Worm (Caenorhabditis elegans) whole organism, late embryonic: ENCODE results near the gene mltn-8.

Experiments used
- C08G9.2 ChIP-seq: sonication (generic microtip); optimal IDR thresholded peaks from 2 replicates; lab custom pipeline; 2016; ENCODE audit warnings: mild to moderate bottlenecking, missing genetic modification characterization, moderate library complexity, missing compliant biosample characterization
- F13H6.1 ChIP-seq: sonication (generic microtip); optimal IDR thresholded peaks from 2 replicates; lab custom pipeline; 2016; ENCODE audit warnings: missing genetic modification characterization, missing compliant biosample characterization
- K02D7.2 ChIP-seq: sonication (generic microtip); optimal IDR thresholded peaks from 2 replicates; lab custom pipeline; 2017; ENCODE audit warnings: mild to moderate bottlenecking, missing genetic modification characterization, missing compliant biosample characterization
- Y22D7AL.16 ChIP-seq: sonication (generic microtip); optimal IDR thresholded peaks from 2 replicates; lab custom pipeline; 2016; ENCODE audit warnings: missing genetic modification characterization, missing compliant biosample characterization
- ceh-19 ChIP-seq: fragments of 200-800 bp; sonication (Bioruptor generic); optimal IDR thresholded peaks from 2 replicates; lab custom pipeline; 2018; ENCODE audit warnings: mild to moderate bottlenecking, missing genetic modification characterization, missing compliant biosample characterization
- ceh-2 ChIP-seq: sonication (generic microtip); optimal IDR thresholded peaks from 2 replicates; lab custom pipeline; 2016; ENCODE audit warnings: missing genotype, missing genetic modification characterization, missing compliant biosample characterization
- ceh-22 ChIP-seq: sonication (generic microtip); optimal IDR thresholded peaks from 2 replicates; lab custom pipeline; 2017; ENCODE audit warnings: missing biosample characterization, missing genetic modification characterization
- ceh-30 ChIP-seq: fragments of 150-350 bp; optimal IDR thresholded peaks from 2 replicates; lab custom pipeline; 2014; ENCODE audit warnings: missing biosample characterization, missing genetic modification characterization
- ceh-34 ChIP-seq: sonication (generic microtip); optimal IDR thresholded peaks from 2 replicates; lab custom pipeline; 2016; ENCODE audit warnings: mild to moderate bottlenecking, missing genetic modification characterization, missing compliant biosample characterization
- ceh-48 ChIP-seq: sonication (generic microtip); optimal IDR thresholded peaks from 2 replicates; lab custom pipeline; 2016; ENCODE audit warnings: missing genetic modification characterization, inconsistent platforms, missing compliant biosample characterization
- che-1 ChIP-seq: sonication (generic microtip); optimal IDR thresholded peaks from 2 replicates; lab custom pipeline; 2016; ENCODE audit warnings: mild to moderate bottlenecking, missing genetic modification characterization, missing compliant biosample characterization
- elt-2 ChIP-seq: sonication (generic microtip); optimal IDR thresholded peaks from 2 replicates; lab custom pipeline; 2016; ENCODE audit warnings: missing genetic modification reagents, missing genetic modification characterization, missing compliant biosample characterization
- elt-4 ChIP-seq: sonication (generic microtip); optimal IDR thresholded peaks from 2 replicates; lab custom pipeline; 2016; ENCODE audit warnings: missing genetic modification characterization, missing compliant biosample characterization
- fkh-10 ChIP-seq: fragments of 150-350 bp; optimal IDR thresholded peaks from 2 replicates; lab custom pipeline; 2014; ENCODE audit warnings: missing biosample characterization, missing genetic modification reagents, missing genetic modification characterization
- fkh-6 ChIP-seq: sonication (generic microtip); optimal IDR thresholded peaks from 2 replicates; lab custom pipeline; 2016; ENCODE audit warnings: missing genetic modification characterization, missing compliant biosample characterization
- gmeb-2 ChIP-seq: sonication (generic microtip); optimal IDR thresholded peaks from 2 replicates; lab custom pipeline; 2016; ENCODE audit warnings: missing genetic modification characterization, inconsistent platforms, missing compliant biosample characterization
- hlh-13 ChIP-seq: fragments of 200-800 bp; sonication (Bioruptor generic); optimal IDR thresholded peaks from 2 replicates; lab custom pipeline; 2018; ENCODE audit warnings: mild to moderate bottlenecking, missing genetic modification characterization, missing compliant biosample characterization
- hlh-15 ChIP-seq: sonication (generic microtip); optimal IDR thresholded peaks from 2 replicates; lab custom pipeline; 2016; ENCODE audit warnings: missing genetic modification characterization, missing compliant biosample characterization
- hlh-6 ChIP-seq: sonication (generic microtip); optimal IDR thresholded peaks from 2 replicates; lab custom pipeline; 2016; ENCODE audit warnings: missing genotype, missing genetic modification characterization, missing compliant biosample characterization
- hlh-8 ChIP-seq: sonication (generic microtip); optimal IDR thresholded peaks from 2 replicates; lab custom pipeline; 2016; ENCODE audit warnings: missing genotype, missing genetic modification characterization, missing compliant biosample characterization
- lim-6 ChIP-seq: sonication (generic microtip); optimal IDR thresholded peaks from 2 replicates; lab custom pipeline; 2016; ENCODE audit warnings: missing genetic modification characterization, missing compliant biosample characterization
- nfya-1 ChIP-seq: sonication (generic microtip); optimal IDR thresholded peaks from 2 replicates; lab custom pipeline; 2017; ENCODE audit warnings: missing genetic modification characterization, mild to moderate bottlenecking, missing compliant biosample characterization, antibody characterized with exemption, moderate library complexity
- nhr-11 ChIP-seq: fragments of 150-350 bp; optimal IDR thresholded peaks from 2 replicates; lab custom pipeline; 2014; ENCODE audit warnings: missing biosample characterization, missing genetic modification characterization
- nhr-232 ChIP-seq: sonication (generic microtip); optimal IDR thresholded peaks from 2 replicates; lab custom pipeline; 2016; ENCODE audit warnings: missing genetic modification characterization, missing compliant biosample characterization
- pat-9 ChIP-seq: fragments of 200-800 bp; sonication (Bioruptor generic); optimal IDR thresholded peaks from 2 replicates; lab custom pipeline; 2018; ENCODE audit warnings: mild to moderate bottlenecking, missing genetic modification characterization, moderate library complexity, missing compliant biosample characterization
- pax-1 ChIP-seq: fragments of 150-350 bp; optimal IDR thresholded peaks from 2 replicates; lab custom pipeline; 2014; ENCODE audit warnings: missing biosample characterization, missing genetic modification characterization
- pqm-1 ChIP-seq: sonication (generic microtip); optimal IDR thresholded peaks from 2 replicates; lab custom pipeline; 2016; ENCODE audit warnings: missing genetic modification characterization, missing compliant biosample characterization
- pros-1 ChIP-seq: fragments of 150-350 bp; optimal IDR thresholded peaks from 2 replicates; lab custom pipeline; 2014; ENCODE audit warnings: missing biosample characterization, missing genetic modification reagents, missing genetic modification characterization
- ref-2 ChIP-seq: sonication (generic microtip); optimal IDR thresholded peaks from 2 replicates; lab custom pipeline; 2016; ENCODE audit warnings: missing genetic modification characterization, missing compliant biosample characterization
- syd-9 ChIP-seq: sonication (generic microtip); optimal IDR thresholded peaks from 2 replicates; lab custom pipeline; 2016; ENCODE audit warnings: mild to moderate bottlenecking, missing genetic modification characterization, moderate library complexity, missing compliant biosample characterization
- tbx-7 ChIP-seq: sonication (generic microtip); optimal IDR thresholded peaks from 2 replicates; lab custom pipeline; 2016; ENCODE audit warnings: missing genotype, missing genetic modification characterization, missing compliant biosample characterization
- unc-3 ChIP-seq, 2 experiments: fragments of 200-800 bp in 1 of 2; sonication (Bioruptor generic) in 1 of 2; sonication (generic microtip) in 1 of 2; conservative IDR thresholded peaks in 1 of 2; optimal IDR thresholded peaks in 1 of 2; 2 replicates each; pipeline versions ENCODE4 v1.3.6 to Lab custom; 2016 to 2022; ENCODE audit warnings: missing compliant biosample characterization in 2 of 2, missing genetic modification characterization in 2 of 2, missing genetic modification reagents in 1 of 2
- unc-42 ChIP-seq: sonication (generic microtip); optimal IDR thresholded peaks from 2 replicates; lab custom pipeline; 2016; ENCODE audit warnings: missing genotype, missing genetic modification characterization, missing compliant biosample characterization
- unc-86 ChIP-seq: sonication (generic microtip); optimal IDR thresholded peaks from 2 replicates; lab custom pipeline; 2016; ENCODE audit warnings: missing genetic modification characterization, missing compliant biosample characterization
- ztf-16 ChIP-seq: sonication (generic microtip); optimal IDR thresholded peaks from 2 replicates; lab custom pipeline; 2017; ENCODE audit warnings: missing genetic modification characterization, missing compliant biosample characterization

mltn-8 gene

DNA sequence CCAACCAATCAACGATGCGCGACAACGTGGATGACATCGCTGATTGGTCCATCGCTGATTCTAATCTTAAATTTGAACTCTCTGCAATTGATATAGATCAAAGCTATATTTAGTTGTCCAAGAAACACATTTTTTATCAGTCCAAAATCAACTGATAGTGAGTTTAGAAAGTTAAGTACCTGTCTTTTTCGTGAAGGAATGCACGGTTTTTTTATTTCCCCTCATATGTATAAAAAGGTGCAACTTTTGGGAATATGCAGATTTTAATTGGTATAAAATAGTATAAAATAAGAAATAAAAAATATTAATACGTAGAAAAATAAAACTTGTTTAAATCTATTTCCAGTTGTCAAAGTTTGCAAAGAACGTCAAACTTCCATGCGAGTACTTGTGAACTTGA, 38.3 kb upstream of the mltn-8 start, which contains the start of gene Y39D8A.1 (continued):
- TF ChIP-seq Y22D7AL.16 (tag; lab: Kevin White, UChicago), result no peak
- TF ChIP-seq, all 69 proteins: peak for 0

ce11 chrV:417656-418353, 37.7 kb upstream of the mltn-8 start, which contains the start of gene irg-8:
irg-8 (minus strand) TSS chrV:417706.
- TF ChIP-seq unc-42 (tag; lab: Kevin White, UChicago) (no peak), ceh-19 (GFP tag; lab: Kevin White, UChicago) (no peak), ceh-34 (tag; lab: Kevin White, UChicago) (no peak), hlh-13 (GFP tag; lab: Kevin White, UChicago) (no peak), elt-2 (tag; lab: Kevin White, UChicago) (no peak), Y22D7AL.16 (tag; lab: Kevin White, UChicago) (no peak), ceh-48 (no peak), ceh-22 (tag; lab: Kevin White, UChicago) (no peak), nfya-1 (tag; lab: Kevin White, UChicago) (no peak), K02D7.2 (tag; lab: Kevin White, UChicago) (no peak), F13H6.1 (tag; lab: Kevin White, UChicago) (no peak), ref-2 (tag; lab: Kevin White, UChicago) (no peak), lim-6 (tag; lab: Kevin White, UChicago) (no peak), unc-3 (GFP tag; conservative IDR thresholded peaks at IDR 0.05; lab: Robert Waterston, UW) (no peak), unc-3 (tag; optimal IDR thresholded peaks at IDR 0.05; lab: Kevin White, UChicago) (no peak), syd-9 (tag; lab: Kevin White, UChicago) (no peak), nhr-11 (tag; lab: Kevin White, UChicago) (no peak), pat-9 (tag; lab: Kevin White, UChicago) (no peak), pax-1 (no peak), gmeb-2 (tag; lab: Kevin White, UChicago) (no peak), pros-1 (no peak)

DNA sequence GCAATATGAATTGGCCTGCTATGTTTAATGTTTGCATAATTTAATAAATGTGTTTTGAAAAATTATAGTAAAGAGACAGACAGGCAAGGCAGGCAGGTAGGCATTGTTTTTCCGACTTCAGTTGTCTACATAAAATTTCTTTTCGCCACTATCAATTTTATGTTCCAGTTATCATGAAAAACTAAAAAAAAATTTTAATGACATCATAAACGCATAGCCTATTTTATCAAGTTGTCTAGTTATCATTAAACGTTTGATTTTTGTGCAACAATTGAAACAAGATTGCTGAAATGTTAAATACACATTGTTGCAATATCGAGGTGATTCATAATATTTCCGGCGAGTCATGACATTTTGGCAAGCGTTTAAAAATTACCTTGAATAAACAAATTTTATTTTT, 35.0 kb upstream of the mltn-8 start:
- peak; percentile 18 for TF ChIP-seq elt-2 (tag; lab: Kevin White, UChicago)
- no peak for TF ChIP-seq fkh-10
- TF ChIP-seq, all 69 proteins: peak for 1

DNA sequence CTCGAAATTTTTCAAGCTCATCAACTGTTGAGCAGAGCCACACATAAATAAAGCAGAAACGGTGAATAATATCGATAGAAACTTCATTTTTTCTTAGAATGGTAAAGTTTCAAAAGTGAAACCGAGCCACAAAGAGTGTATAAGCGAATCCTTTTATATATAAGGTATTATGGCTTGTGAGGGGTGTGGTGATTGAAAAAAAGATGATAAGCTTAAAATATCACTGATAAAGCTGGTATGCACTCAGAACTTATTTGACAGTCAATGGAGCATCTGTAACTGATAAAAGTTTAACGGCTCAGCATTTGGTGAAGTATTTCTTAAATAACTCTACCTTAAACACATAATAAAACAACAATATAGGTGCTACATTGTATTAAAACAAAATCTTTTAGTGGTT, 34.5 kb upstream of the mltn-8 start, which contains the start of gene dod-19:
Gene dod-19 (minus strand): TSS at position 130 of the 400 bp plus-strand sequence.
- TF ChIP-seq lim-6 (tag; lab: Kevin White, UChicago) (no peak), pqm-1 (no peak), unc-42 (tag; lab: Kevin White, UChicago) (no peak), fkh-6 (tag; lab: Kevin White, UChicago) (no peak), ztf-16 (tag; lab: Kevin White, UChicago) (no peak), ceh-2 (no peak), tbx-7 (tag; lab: Kevin White, UChicago) (no peak), elt-4 (no peak), C08G9.2 (tag; lab: Kevin White, UChicago) (no peak), unc-86 (tag; lab: Kevin White, UChicago) (no peak), hlh-6 (no peak), ceh-34 (tag; lab: Kevin White, UChicago) (no peak), hlh-15 (tag; lab: Kevin White, UChicago) (no peak), pax-1 (no peak), che-1 (tag; lab: Kevin White, UChicago) (no peak), hlh-8 (tag; lab: Kevin White, UChicago) (no peak), syd-9 (tag; lab: Kevin White, UChicago) (no peak), nhr-232 (tag; lab: Kevin White, UChicago) (no peak), ceh-30 (no peak)
